Worm (Caenorhabditis elegans): ENCODE data around the gene F56F10.1.

- TF ChIP-seq skn-1 (tag; optimal IDR thresholded peaks at IDR 0.05) (no peak), nhr-237 (tag; optimal IDR thresholded peaks at IDR 0.05) (no peak), pqm-1 (tag; optimal IDR thresholded peaks at IDR 0.05) (no peak), ztf-11 (tag; optimal IDR thresholded peaks at IDR 0.05) (no peak)
Measured at ce11 chrX:880367-880766, 8.0 kb downstream of the F56F10.1 start, which contains the start of gene ZC13.2.
